Worm (Caenorhabditis elegans) whole organism, L2 larva: ENCODE data around the gene dpy-10.
A peak's percentile ranks its signal among the peaks of the same experiment; 100 is the strongest.

Experiments used
- C34F6.9 ChIP-seq: fragments of 150-350 bp; optimal IDR thresholded peaks from 2 replicates; lab custom pipeline; 2014; ENCODE audit warnings: missing biosample characterization, missing genetic modification characterization
- F13H6.1 ChIP-seq: sonication (generic microtip); optimal IDR thresholded peaks from 2 replicates; lab custom pipeline; 2016; ENCODE audit warnings: missing genetic modification characterization, missing compliant biosample characterization
- Y55F3AM.14 ChIP-seq: fragments of 200-800 bp; sonication (Bioruptor generic); optimal IDR thresholded peaks from 2 replicates; lab custom pipeline; 2018; ENCODE audit warnings: mild to moderate bottlenecking, missing genetic modification characterization, missing compliant biosample characterization
- ZK546.5 ChIP-seq: sonication (generic microtip); optimal IDR thresholded peaks from 2 replicates; lab custom pipeline; 2017; ENCODE audit warnings: missing biosample characterization, missing genetic modification characterization
- aly-2 ChIP-seq: fragments of 150-350 bp; optimal IDR thresholded peaks from 2 replicates; lab custom pipeline; 2014; ENCODE audit warnings: missing biosample characterization, missing genetic modification characterization
- blmp-1 ChIP-seq: sonication (generic microtip); optimal IDR thresholded peaks from 2 replicates; lab custom pipeline; 2017; ENCODE audit warnings: missing genetic modification characterization, mild to moderate bottlenecking, missing compliant biosample characterization, antibody characterized with exemption, moderate library complexity; ENCODE audit not compliant: insufficient read depth
- ceh-82 ChIP-seq: fragments of 150-350 bp; optimal IDR thresholded peaks from 2 replicates; lab custom pipeline; 2014; ENCODE audit warnings: missing biosample characterization, missing genetic modification characterization
- crh-2 ChIP-seq: sonication (generic microtip); optimal IDR thresholded peaks from 2 replicates; lab custom pipeline; 2017; ENCODE audit warnings: missing biosample characterization, missing genetic modification characterization
- egl-27 ChIP-seq: sonication (generic microtip); optimal IDR thresholded peaks from 3 replicates; lab custom pipeline; 2017; ENCODE audit warnings: missing biosample characterization, missing genetic modification reagents, missing genetic modification characterization
- elt-1 ChIP-seq: fragments of 150-350 bp; optimal IDR thresholded peaks from 2 replicates; lab custom pipeline; 2014; ENCODE audit warnings: missing biosample characterization, missing genetic modification characterization
- elt-3 ChIP-seq: sonication (generic microtip); optimal IDR thresholded peaks from 2 replicates; lab custom pipeline; 2017; ENCODE audit warnings: missing biosample characterization, missing genetic modification characterization
- fos-1 ChIP-seq: fragments of 150-350 bp; optimal IDR thresholded peaks from 2 replicates; lab custom pipeline; 2014; ENCODE audit warnings: missing biosample characterization, missing genetic modification characterization
- gmeb-1 ChIP-seq: fragments of 150-350 bp; optimal IDR thresholded peaks from 2 replicates; lab custom pipeline; 2014; ENCODE audit warnings: missing biosample characterization, missing genetic modification characterization
- lin-11 ChIP-seq: fragments of 150-350 bp; sonication (generic microtip); optimal IDR thresholded peaks from 2 replicates; lab custom pipeline; 2014; ENCODE audit warnings: missing biosample characterization, missing genetic modification characterization, inconsistent platforms, mixed read lengths
- lin-13 ChIP-seq: fragments of 150-350 bp; optimal IDR thresholded peaks from 2 replicates; lab custom pipeline; 2014; ENCODE audit warnings: missing biosample characterization, missing genetic modification reagents, missing genetic modification characterization
- lin-39 ChIP-seq: fragments of 150-350 bp; optimal IDR thresholded peaks from 2 replicates; lab custom pipeline; 2014; ENCODE audit warnings: missing biosample characterization, missing genetic modification reagents, missing genetic modification characterization
- lsy-2 ChIP-seq, 2 experiments: fragments of 150-350 bp in 1 of 2; sonication (generic microtip) in 1 of 2; optimal IDR thresholded peaks; 2 replicates each; lab custom pipeline; 2014 to 2017; ENCODE audit warnings: missing biosample characterization in 2 of 2, missing genetic modification characterization in 2 of 2
- mab-5 ChIP-seq: fragments of 150-350 bp; optimal IDR thresholded peaks from 2 replicates; lab custom pipeline; 2014; ENCODE audit warnings: missing biosample characterization, missing genetic modification characterization
- mbf-1 ChIP-seq: sonication (generic microtip); optimal IDR thresholded peaks from 2 replicates; lab custom pipeline; 2017; ENCODE audit warnings: missing biosample characterization, missing genetic modification characterization
- mdl-1 ChIP-seq, 2 experiments: fragments of 150-350 bp in 1 of 2; sonication (generic microtip) in 1 of 2; optimal IDR thresholded peaks; 2 replicates each; lab custom pipeline; 2017; ENCODE audit warnings: missing biosample characterization in 2 of 2, missing genetic modification characterization in 2 of 2
- nhr-10 ChIP-seq: sonication (generic microtip); optimal IDR thresholded peaks from 2 replicates; lab custom pipeline; 2017; ENCODE audit warnings: missing biosample characterization, missing genetic modification characterization
- nhr-129 ChIP-seq: fragments of 150-350 bp; optimal IDR thresholded peaks from 2 replicates; lab custom pipeline; 2014; ENCODE audit warnings: missing biosample characterization, missing genetic modification characterization
- nhr-21 ChIP-seq: fragments of 150-350 bp; optimal IDR thresholded peaks from 2 replicates; lab custom pipeline; 2014; ENCODE audit warnings: missing biosample characterization, missing genetic modification characterization
- nhr-237 ChIP-seq: fragments of 150-350 bp; optimal IDR thresholded peaks from 2 replicates; lab custom pipeline; 2014; ENCODE audit warnings: missing biosample characterization, missing genetic modification characterization
- nhr-6 ChIP-seq: fragments of 150-350 bp; optimal IDR thresholded peaks from 2 replicates; lab custom pipeline; 2014; ENCODE audit warnings: missing biosample characterization, missing genetic modification characterization
- sem-4 ChIP-seq: fragments of 150-350 bp; optimal IDR thresholded peaks from 2 replicates; lab custom pipeline; 2014; ENCODE audit warnings: missing biosample characterization, missing genetic modification reagents, missing genetic modification characterization
- skn-1 ChIP-seq: sonication (generic microtip); optimal IDR thresholded peaks from 2 replicates; lab custom pipeline; 2017; ENCODE audit warnings: missing biosample characterization, missing genetic modification characterization
- sma-3 ChIP-seq: sonication (generic microtip); optimal IDR thresholded peaks from 2 replicates; lab custom pipeline; 2016; ENCODE audit warnings: missing genetic modification reagents, missing genetic modification characterization, missing compliant biosample characterization
- sma-9 ChIP-seq, 2 experiments: fragments of 150-350 bp in 1 of 2; sonication (generic microtip) in 1 of 2; optimal IDR thresholded peaks; 2 replicates each; lab custom pipeline; 2014 to 2016; ENCODE audit warnings: missing genetic modification characterization in 2 of 2, mild to moderate bottlenecking in 1 of 2, missing biosample characterization in 1 of 2, missing compliant biosample characterization in 1 of 2, missing genetic modification reagents in 1 of 2, moderate library complexity in 1 of 2
- snpc-4 ChIP-seq: fragments of 150-350 bp; optimal IDR thresholded peaks from 2 replicates; lab custom pipeline; 2014; ENCODE audit warnings: missing biosample characterization, missing genetic modification characterization
- unc-55 ChIP-seq: fragments of 150-350 bp; sonication (generic microtip); optimal IDR thresholded peaks from 3 replicates; lab custom pipeline; 2014; ENCODE audit warnings: missing biosample characterization, missing genetic modification reagents, missing genetic modification characterization
- unc-62 ChIP-seq: fragments of 150-350 bp; optimal IDR thresholded peaks from 2 replicates; lab custom pipeline; 2014; ENCODE audit warnings: missing biosample characterization, missing genetic modification reagents, missing genetic modification characterization
- zag-1 ChIP-seq: fragments of 150-350 bp; optimal IDR thresholded peaks from 2 replicates; lab custom pipeline; 2014; ENCODE audit warnings: missing biosample characterization, missing genetic modification characterization
- ztf-1 ChIP-seq: fragments of 200-800 bp; sonication (Bioruptor generic); conservative IDR thresholded peaks from 2 replicates; pipeline ENCODE4 v1.3.6; 2022; ENCODE audit warnings: missing genetic modification characterization, missing compliant biosample characterization
- ztf-11 ChIP-seq: sonication (generic microtip); optimal IDR thresholded peaks from 2 replicates; lab custom pipeline; 2017; ENCODE audit warnings: missing biosample characterization, missing genetic modification characterization

dpy-10 gene

ce11 chrII:6736604-6737003, 24.6 kb upstream of the dpy-10 start, which contains the start of gene T14B4.1:
Gene T14B4.1 (plus strand): TSS chrII:6736904.
- TF ChIP-seq sem-4 (tag; lab: Kevin White, UChicago): no peak
- no peak for TF ChIP-seq snpc-4 (tag; lab: Kevin White, UChicago)
- no peak for TF ChIP-seq nhr-10 (tag; lab: Kevin White, UChicago)
- TF ChIP-seq unc-62: no peak
- no peak for TF ChIP-seq elt-1 (tag; lab: Kevin White, UChicago)
- no peak for TF ChIP-seq Y55F3AM.14 (GFP tag; lab: Kevin White, UChicago)
- TF ChIP-seq aly-2: no peak
- TF ChIP-seq ZK546.5 (tag; lab: Kevin White, UChicago): no peak
- no peak for TF ChIP-seq lsy-2 (tag; optimal IDR thresholded peaks at IDR 0.05; lab: Kevin White, UChicago)
- no peak for TF ChIP-seq lin-13 (GFP tag; lab: Kevin White, UChicago)

- TF ChIP-seq Y55F3AM.14 (GFP tag; lab: Kevin White, UChicago): no peak
- no peak for TF ChIP-seq nhr-129 (tag; lab: Kevin White, UChicago)
- TF ChIP-seq blmp-1 (tag; lab: Kevin White, UChicago): no peak
- no peak for TF ChIP-seq mab-5 (tag; lab: Kevin White, UChicago)
- TF ChIP-seq skn-1 (tag; lab: Kevin White, UChicago): no peak
- TF ChIP-seq, all 48 proteins: peak for 0
Observed at ce11 chrII:6736066-6736465, 24.0 kb upstream of the dpy-10 start, which contains the start of gene mrps-18.C. Gene mrps-18.C (plus strand): TSS chrII:6736203.

ce11 chrII:6734674-6735073, 22.6 kb upstream of the dpy-10 start, which contains the start of gene T14B4.3:
Gene T14B4.3 (plus strand): TSS chrII:6734937.
- TF ChIP-seq mdl-1 (tag; optimal IDR thresholded peaks at IDR 0.05; lab: Kevin White, UChicago) (no peak), ztf-1 (GFP tag; lab: Robert Waterston, UW) (no peak), snpc-4 (tag; lab: Kevin White, UChicago) (peak; percentile 2), nhr-129 (tag; lab: Kevin White, UChicago) (peak; percentile 65), nhr-21 (peak; percentile 40), sma-9 (GFP tag; optimal IDR thresholded peaks at IDR 0.05; lab: Kevin White, UChicago) (peak; percentile 51), sma-9 (tag; optimal IDR thresholded peaks at IDR 0.05; lab: Kevin White, UChicago) (no peak), lin-11 (tag; lab: Kevin White, UChicago) (no peak), unc-55 (GFP tag; lab: Kevin White, UChicago) (peak; percentile 87), crh-2 (tag; lab: Kevin White, UChicago) (peak; percentile 68), ztf-11 (tag; lab: Kevin White, UChicago) (no peak), gmeb-1 (tag; lab: Kevin White, UChicago) (peak; percentile 66), C34F6.9 (tag; lab: Kevin White, UChicago) (peak; percentile 78), lsy-2 (tag; optimal IDR thresholded peaks at IDR 0.05; lab: Kevin White, UChicago) (peak; percentile 25 to 87), sma-3 (GFP tag; lab: Kevin White, UChicago) (peak; percentile 72), lin-13 (GFP tag; lab: Kevin White, UChicago) (peak; percentile 47), fos-1 (tag; lab: Kevin White, UChicago) (peak; percentile 29), F13H6.1 (tag; lab: Kevin White, UChicago) (peak; percentile 50)

ce11 chrII:6733718-6734117, 21.7 kb upstream of the dpy-10 start, which contains the start of gene T14B4.9:
Gene T14B4.9 (minus strand): TSS chrII:6733818.
- TF ChIP-seq elt-3 (tag; lab: Kevin White, UChicago) (no peak), nhr-6 (no peak), mbf-1 (tag; lab: Kevin White, UChicago) (no peak), F13H6.1 (tag; lab: Kevin White, UChicago) (no peak), unc-55 (GFP tag; lab: Kevin White, UChicago) (no peak), lin-39 (tag; lab: Kevin White, UChicago) (no peak), lsy-2 (tag; optimal IDR thresholded peaks at IDR 0.05; lab: Kevin White, UChicago) (no peak), nhr-237 (tag; lab: Kevin White, UChicago) (no peak)
- TF ChIP-seq, all 48 proteins: peak for 0

- TF ChIP-seq lsy-2 (tag; optimal IDR thresholded peaks at IDR 0.05; lab: Kevin White, UChicago) (peak in 1 of 2 experiments; percentile 8), unc-55 (GFP tag; lab: Kevin White, UChicago) (peak; percentile 51), nhr-10 (tag; lab: Kevin White, UChicago) (no peak), C34F6.9 (tag; lab: Kevin White, UChicago) (peak; percentile 45), skn-1 (tag; lab: Kevin White, UChicago) (no peak), zag-1 (tag; lab: Kevin White, UChicago) (peak; percentile 23), nhr-129 (tag; lab: Kevin White, UChicago) (peak; percentile 18), snpc-4 (tag; lab: Kevin White, UChicago) (peak; percentile 4), ceh-82 (tag; lab: Kevin White, UChicago) (no peak), egl-27 (tag; lab: Kevin White, UChicago) (no peak)
Observed at ce11 chrII:6729331-6729730, 17.3 kb upstream of the dpy-10 start, which contains the start of gene T14B4.8. Gene T14B4.8 (minus strand): TSS chrII:6729390.
